Fruit fly (Drosophila melanogaster): ENCODE measurements around the gene NijA.

The NijA gene

dm6 chr3L:10698182-10698581, 1.5 kb upstream of the NijA start (continued):
- TF ChIP-seq kah (GFP tag; optimal IDR thresholded peaks at IDR 0.05) (no peak), CG13894 (tag; optimal IDR thresholded peaks at IDR 0.05) (no peak), chn (GFP tag; optimal IDR thresholded peaks at IDR 0.05) (no peak), HmgZ (tag; optimal IDR thresholded peaks at IDR 0.05) (peak; percentile 52), gro (GFP tag; optimal IDR thresholded peaks at IDR 0.05) (no peak), amos (GFP tag; IDR thresholded peaks at IDR 0.05; ENCODE audit: partially characterized antibody) (no peak; the same call in 1 of the 2 replicates), CG1529 (GFP tag; optimal IDR thresholded peaks at IDR 0.05) (no peak), nom (GFP tag; optimal IDR thresholded peaks at IDR 0.05) (no peak), so (GFP tag; IDR thresholded peaks at IDR 0.05) (no peak), CG31224 (GFP tag; IDR thresholded peaks at IDR 0.05) (no peak), esg (GFP tag; conservative IDR thresholded peaks at IDR 0.05) (no peak), CG14014 (GFP tag; IDR thresholded peaks at IDR 0.05) (no peak), Tbp (GFP tag; optimal IDR thresholded peaks at IDR 0.05) (no peak), CG15073 (GFP tag; optimal IDR thresholded peaks at IDR 0.05) (no peak), CG18599 (GFP tag; optimal IDR thresholded peaks at IDR 0.05) (peak; percentile 12), Scr (GFP tag; IDR thresholded peaks at IDR 0.05; ENCODE audit: partially characterized antibody) (no peak), CG34422 (GFP tag; IDR thresholded peaks at IDR 0.05) (no peak), sqz (GFP tag; optimal IDR thresholded peaks at IDR 0.05) (no peak), CG14050 (GFP tag; IDR thresholded peaks at IDR 0.05) (no peak), CG16779 (GFP tag; IDR thresholded peaks at IDR 0.05) (no peak), CG9797 (GFP tag; optimal IDR thresholded peaks at IDR 0.05) (peak; percentile 16), CG10959 (GFP tag; IDR thresholded peaks at IDR 0.05) (no peak), al (GFP tag; IDR thresholded peaks at IDR 0.05) (no peak), MTF-1 (GFP tag; optimal IDR thresholded peaks at IDR 0.05; ENCODE audit: borderline replicate concordance) (no peak), fd64A (GFP tag; optimal IDR thresholded peaks at IDR 0.05) (no peak), Spps (tag; optimal IDR thresholded peaks at IDR 0.05) (no peak), CG2129 (GFP tag; IDR thresholded peaks at IDR 0.05; ENCODE audit: partially characterized antibody) (no peak), CG9727 (GFP tag; optimal IDR thresholded peaks at IDR 0.05) (no peak), MESR4 (GFP tag; optimal IDR thresholded peaks at IDR 0.05) (no peak), sob (GFP tag; IDR thresholded peaks at IDR 0.05) (no peak), CG15696 (tag; optimal IDR thresholded peaks at IDR 0.05) (no peak), CG10565 (GFP tag; optimal IDR thresholded peaks at IDR 0.05) (no peak), CG7357 (GFP tag; IDR thresholded peaks at IDR 0.05) (no peak), cas (GFP tag; IDR thresholded peaks at IDR 0.05) (no peak), kay (GFP tag; optimal IDR thresholded peaks at IDR 0.05) (no peak), pum (GFP tag; optimal IDR thresholded peaks at IDR 0.05) (no peak), pzg (GFP tag; optimal IDR thresholded peaks at IDR 0.05) (peak; percentile 61), disco-r (GFP tag; optimal IDR thresholded peaks at IDR 0.05) (no peak), crc (GFP tag; optimal IDR thresholded peaks at IDR 0.05) (no peak), CG6689 (GFP tag; IDR thresholded peaks at IDR 0.05) (no peak), bowl (GFP tag; IDR thresholded peaks at IDR 0.05) (no peak), CG14860 (GFP tag; IDR thresholded peaks at IDR 0.05; ENCODE audit: partially characterized antibody) (no peak), Fer2 (tag; optimal IDR thresholded peaks at IDR 0.05) (no peak), CG6813 (GFP tag; optimal IDR thresholded peaks at IDR 0.05) (no peak), CG12219 (GFP tag; optimal IDR thresholded peaks at IDR 0.05) (no peak), Vsx1 (GFP tag; optimal IDR thresholded peaks at IDR 0.05) (no peak), Mrtf (GFP tag; IDR thresholded peaks at IDR 0.05) (no peak), CG5180 (GFP tag; optimal IDR thresholded peaks at IDR 0.05) (no peak), dm (GFP tag; optimal IDR thresholded peaks at IDR 0.05) (no peak), bab2 (GFP tag; optimal IDR thresholded peaks at IDR 0.05) (no peak), CG4854 (GFP tag; optimal IDR thresholded peaks at IDR 0.05) (no peak), CG12071 (GFP tag; optimal IDR thresholded peaks at IDR 0.05) (no peak)
